Fruit fly (Drosophila melanogaster) whole organism, embryonic: ENCODE measurements around the gene Chchd2.

Experiments
- Blimp-1 ChIP-seq: fragments of 200-800 bp; sonication (Bioruptor generic); optimal IDR thresholded peaks from 3 replicates; lab custom pipeline; 2018; ENCODE audit warnings: missing biosample characterization, missing genetic modification characterization, mild to moderate bottlenecking, moderate library complexity, missing genetic modification reagents
- CG1024 ChIP-seq: fragments of 200-800 bp; sonication (Bioruptor generic); IDR thresholded peaks from 2 replicates; pipeline ENCODE4 v1.3.6; 2022; ENCODE audit warnings: missing biosample characterization, missing genetic modification characterization
- CG10274 ChIP-seq: fragments of 200-800 bp; sonication (Bioruptor generic); optimal IDR thresholded peaks from 3 replicates; lab custom pipeline; 2017; ENCODE audit warnings: missing biosample characterization, mild to moderate bottlenecking, missing genetic modification characterization
- CG11456 ChIP-seq: fragments of 200-800 bp; sonication (Bioruptor generic); IDR thresholded peaks from 3 replicates; pipeline ENCODE4 v1.3.6; 2022; ENCODE audit warnings: missing biosample characterization, missing genetic modification characterization
- CG13624 ChIP-seq: fragments of 200-800 bp; sonication (Bioruptor generic); optimal IDR thresholded peaks from 2 replicates; lab custom pipeline; 2016; ENCODE audit warnings: missing biosample characterization, missing genetic modification characterization
- CG14014 ChIP-seq: fragments of 200-800 bp; sonication (Bioruptor generic); IDR thresholded peaks from 2 replicates; pipeline ENCODE4 v1.3.6; 2022; ENCODE audit warnings: missing biosample characterization, missing genetic modification characterization
- CG14050 ChIP-seq: fragments of 200-800 bp; sonication (Bioruptor generic); IDR thresholded peaks from 3 replicates; pipeline ENCODE4 v1.3.6; 2022; ENCODE audit warnings: missing biosample characterization, missing genetic modification characterization
- CG16815 ChIP-seq: fragments of 200-800 bp; sonication (Bioruptor generic); optimal IDR thresholded peaks from 3 replicates; lab custom pipeline; 2017; ENCODE audit warnings: missing biosample characterization, mild to moderate bottlenecking, missing genetic modification characterization
- CG34376 ChIP-seq: fragments of 200-800 bp; sonication (Bioruptor generic); optimal IDR thresholded peaks from 2 replicates; lab custom pipeline; 2018; ENCODE audit warnings: missing biosample characterization, mild to moderate bottlenecking, missing genetic modification characterization
- CG4820 ChIP-seq: fragments of 200-800 bp; sonication (Bioruptor generic); optimal IDR thresholded peaks from 3 replicates; lab custom pipeline; 2016; ENCODE audit warnings: missing biosample characterization, missing genetic modification characterization
- CG7357 ChIP-seq: fragments of 200-800 bp; sonication (Bioruptor generic); IDR thresholded peaks from 3 replicates; pipeline ENCODE4 v1.3.6; 2022; ENCODE audit warnings: missing biosample characterization, missing genetic modification characterization
- CG8281 ChIP-seq: fragments of 200-800 bp; sonication (Bioruptor generic); optimal IDR thresholded peaks from 2 replicates; lab custom pipeline; 2018; ENCODE audit warnings: missing biosample characterization, mild to moderate bottlenecking, missing genetic modification characterization, moderate library complexity
- CG8388 ChIP-seq: fragments of 200-800 bp; sonication (Bioruptor generic); optimal IDR thresholded peaks from 2 replicates; lab custom pipeline; 2019; ENCODE audit warnings: missing biosample characterization, mild to moderate bottlenecking, missing genetic modification characterization, moderate library complexity
- CG9727 ChIP-seq: fragments of 200-800 bp; sonication (Bioruptor generic); optimal IDR thresholded peaks from 3 replicates; lab custom pipeline; 2017; ENCODE audit warnings: missing biosample characterization, mild to moderate bottlenecking, missing genetic modification characterization
- CoRest ChIP-seq: fragments of 200-800 bp; sonication (Bioruptor generic); optimal IDR thresholded peaks from 3 replicates; lab custom pipeline; 2018; ENCODE audit warnings: missing biosample characterization, mild to moderate bottlenecking, missing genetic modification characterization, moderate library complexity
- Dp ChIP-seq: fragments of 200-800 bp; sonication (Bioruptor generic); optimal IDR thresholded peaks from 2 replicates; lab custom pipeline; 2018; ENCODE audit warnings: missing biosample characterization, mild to moderate bottlenecking, missing genetic modification characterization, moderate library complexity
- Eip74EF ChIP-seq, 2 experiments: fragments of 200-800 bp in 1 of 2; fragments of >200 bp in 1 of 2; sonication (Bioruptor generic) in 1 of 2; optimal IDR thresholded peaks; 2 replicates each; lab custom pipeline; 2017 to 2019; ENCODE audit warnings: missing biosample characterization in 2 of 2, missing genetic modification characterization in 2 of 2, mild to moderate bottlenecking in 1 of 2, moderate library complexity in 1 of 2
- Ets65A ChIP-seq: fragments of 200-800 bp; sonication (Bioruptor generic); peaks from one replicate; lab custom pipeline; 2016; ENCODE audit warnings: missing biosample characterization, missing genetic modification characterization
- HLH4C ChIP-seq: fragments of 200-800 bp; sonication (Bioruptor generic); IDR thresholded peaks from 3 replicates; pipeline ENCODE4 v1.3.6; 2022; ENCODE audit warnings: missing biosample characterization, missing genetic modification characterization; ENCODE audit not compliant: partially characterized antibody
- Hr3 ChIP-seq: fragments of 200-800 bp; sonication (Bioruptor generic); optimal IDR thresholded peaks from 3 replicates; lab custom pipeline; 2016; ENCODE audit warnings: missing biosample characterization, missing genetic modification characterization
- Hr78 ChIP-seq, 2 experiments: fragments of 200-800 bp in 1 of 2; fragments of >200 bp in 1 of 2; sonication (Bioruptor generic) in 1 of 2; optimal IDR thresholded peaks; 2 replicates each; lab custom pipeline; 2017 to 2019; ENCODE audit warnings: missing biosample characterization in 2 of 2, missing genetic modification characterization in 2 of 2, mild to moderate bottlenecking in 1 of 2, moderate library complexity in 1 of 2
- Med ChIP-seq: fragments of 200-800 bp; sonication (Bioruptor generic); peaks from one replicate; lab custom pipeline; 2016; ENCODE audit warnings: missing biosample characterization, missing genetic modification characterization, mild to moderate bottlenecking, inconsistent platforms, moderate library complexity
- Pdp1 ChIP-seq, 2 experiments: fragments of 200-800 bp; sonication (Bioruptor generic); optimal IDR thresholded peaks; 3 replicates each; lab custom pipeline; 2016; ENCODE audit warnings: missing biosample characterization in 2 of 2, missing genetic modification characterization in 2 of 2, mild to moderate bottlenecking in 1 of 2, moderate library complexity in 1 of 2
- Sin3A ChIP-seq: fragments of >200 bp; optimal IDR thresholded peaks from 2 replicates; lab custom pipeline; 2018
- ab ChIP-seq: fragments of 200-800 bp; sonication (Bioruptor generic); optimal IDR thresholded peaks from 2 replicates; lab custom pipeline; 2016; ENCODE audit warnings: missing biosample characterization, missing genetic modification characterization
- chn ChIP-seq: fragments of 200-800 bp; sonication (Bioruptor generic); optimal IDR thresholded peaks from 2 replicates; lab custom pipeline; 2016; ENCODE audit warnings: missing biosample characterization, missing genetic modification characterization
- en ChIP-seq: fragments of 200-800 bp; sonication (Bioruptor generic); optimal IDR thresholded peaks from 2 replicates; lab custom pipeline; 2016; ENCODE audit warnings: missing biosample characterization, missing genetic modification characterization
- esg ChIP-seq: fragments of 200-800 bp; sonication (Bioruptor generic); conservative IDR thresholded peaks from 2 replicates; pipeline ENCODE4 v1.3.6; 2022; ENCODE audit warnings: missing biosample characterization, missing genetic modification characterization
- gem ChIP-seq: fragments of 200-800 bp; sonication (Bioruptor generic); optimal IDR thresholded peaks from 2 replicates; lab custom pipeline; 2019; ENCODE audit warnings: missing biosample characterization, mild to moderate bottlenecking, missing genetic modification characterization, moderate library complexity
- grau ChIP-seq: fragments of 200-800 bp; optimal IDR thresholded peaks from 3 replicates; lab custom pipeline; 2019; ENCODE audit warnings: missing biosample characterization, mild to moderate bottlenecking, missing genetic modification characterization, moderate library complexity
- jumu ChIP-seq: fragments of 200-800 bp; sonication (Bioruptor generic); optimal IDR thresholded peaks from 3 replicates; lab custom pipeline; 2016; ENCODE audit warnings: missing biosample characterization, missing genetic modification characterization
- kni ChIP-seq: fragments of 200-800 bp; sonication (Bioruptor generic); optimal IDR thresholded peaks from 3 replicates; lab custom pipeline; 2017; ENCODE audit warnings: mild to moderate bottlenecking, missing biosample characterization, missing genetic modification reagents, missing genetic modification characterization
- oc ChIP-seq: fragments of 200-800 bp; sonication (Bioruptor generic); optimal IDR thresholded peaks from 2 replicates; lab custom pipeline; 2018; ENCODE audit warnings: missing biosample characterization, mild to moderate bottlenecking, missing genetic modification characterization, moderate library complexity
- pros ChIP-seq: fragments of 200-800 bp; sonication (Bioruptor generic); optimal IDR thresholded peaks from 3 replicates; lab custom pipeline; 2019; ENCODE audit warnings: missing biosample characterization, mild to moderate bottlenecking, missing genetic modification characterization, moderate library complexity
- row ChIP-seq: fragments of 200-800 bp; sonication (Bioruptor generic); IDR thresholded peaks from 3 replicates; pipeline ENCODE4 v1.3.6; 2022; ENCODE audit warnings: missing biosample characterization, missing genetic modification characterization
- salm ChIP-seq: fragments of 200-800 bp; sonication (Bioruptor generic); optimal IDR thresholded peaks from 2 replicates; lab custom pipeline; 2018; ENCODE audit warnings: missing biosample characterization, mild to moderate bottlenecking, missing genetic modification characterization
- sc ChIP-seq, 3 experiments: fragments of >200 bp in 2 of 3; fragments of 200-800 bp in 1 of 3; sonication (Bioruptor generic) in 1 of 3; optimal IDR thresholded peaks; 2 replicates in 2 of 3; 3 replicates in 1 of 3; lab custom pipeline; 2017; ENCODE audit warnings: mild to moderate bottlenecking in 1 of 3, missing biosample characterization in 1 of 3, missing genetic modification characterization in 1 of 3, missing genetic modification reagents in 1 of 3
- sens ChIP-seq: fragments of 200-800 bp; sonication (Bioruptor generic); peaks from one replicate; lab custom pipeline; 2016; ENCODE audit warnings: missing biosample characterization, missing genetic modification characterization
- slou ChIP-seq: fragments of 200-800 bp; sonication (Bioruptor generic); optimal IDR thresholded peaks from 3 replicates; lab custom pipeline; 2016; ENCODE audit warnings: missing biosample characterization, missing genetic modification characterization
- vfl ChIP-seq: fragments of 200-800 bp; sonication (Bioruptor generic); optimal IDR thresholded peaks from 2 replicates; lab custom pipeline; 2016; ENCODE audit warnings: missing biosample characterization, missing genetic modification characterization
- z ChIP-seq: fragments of 200-800 bp; sonication (Bioruptor generic); IDR thresholded peaks from 3 replicates; pipeline ENCODE4 v1.3.6; 2022; ENCODE audit warnings: missing biosample characterization, missing genetic modification characterization

Gene Chchd2

dm6 chrX:17170484-17170944 is 21.7 kb downstream of the Chchd2 start (continued):
- no peak for TF ChIP-seq chn (GFP tag; lab: Kevin White, UChicago)
- no peak for TF ChIP-seq sc (optimal IDR thresholded peaks at IDR 0.05; lab: Kevin White, UChicago)
- no peak for TF ChIP-seq sc (GFP tag; optimal IDR thresholded peaks at IDR 0.05; lab: Kevin White, UChicago)
- TF ChIP-seq Dp (GFP tag; lab: Kevin White, UChicago), result no peak
- no peak for TF ChIP-seq CG10274 (GFP tag; lab: Kevin White, UChicago)
- TF ChIP-seq, all 482 proteins: peak for 139

- TF ChIP-seq z (GFP tag; lab: Robert Waterston, UW) (no peak), row (GFP tag; lab: Robert Waterston, UW) (peak; percentile 25; the same call in 1 of the 3 replicates), jumu (GFP tag; lab: Kevin White, UChicago) (no peak), CG14014 (GFP tag; lab: Robert Waterston, UW) (no peak), Sin3A (lab: Kevin White, UChicago) (no peak), CG4820 (GFP tag; lab: Kevin White, UChicago) (no peak), CG10274 (GFP tag; lab: Kevin White, UChicago) (no peak), CG13624 (GFP tag; lab: Kevin White, UChicago) (no peak), Ets65A (GFP tag; lab: Kevin White, UChicago) (peak; percentile 87), CG7357 (GFP tag; lab: Robert Waterston, UW) (no peak), grau (tag; lab: Kevin White, UChicago) (peak; percentile 64), HLH4C (no peak), en (GFP tag; lab: Kevin White, UChicago) (no peak), ab (GFP tag; lab: Kevin White, UChicago) (no peak), CG14050 (no peak), Med (GFP tag; lab: Kevin White, UChicago) (peak; percentile 70), esg (no peak), CG8388 (GFP tag; lab: Kevin White, UChicago) (no peak), CoRest (tag; lab: Kevin White, UChicago) (no peak), sens (GFP tag; lab: Kevin White, UChicago) (peak; percentile 29), kni (GFP tag; lab: Kevin White, UChicago) (no peak), Eip74EF (GFP tag; optimal IDR thresholded peaks at IDR 0.05; lab: Kevin White, UChicago) (no peak), vfl (GFP tag; lab: Kevin White, UChicago) (no peak), gem (no peak), salm (no peak), CG1024 (GFP tag; lab: Robert Waterston, UW) (no peak)
- TF ChIP-seq, all 482 proteins: peak for 5
Measured at dm6 chrX:17172123-17172522, 23.3 kb downstream of the Chchd2 start.

- no peak for TF ChIP-seq CG34376 (GFP tag; lab: Kevin White, UChicago)
- TF ChIP-seq oc (tag; lab: Kevin White, UChicago), result peak; percentile 13
- TF ChIP-seq CG8281, result peak; percentile 93
- TF ChIP-seq slou (GFP tag; lab: Kevin White, UChicago), result no peak
- TF ChIP-seq CG9727, result no peak
- TF ChIP-seq Blimp-1 (GFP tag; lab: Kevin White, UChicago), result peak; percentile 78
- TF ChIP-seq CG11456 (GFP tag; lab: Robert Waterston, UW), result no peak
- TF ChIP-seq pros (GFP tag; lab: Kevin White, UChicago), result peak; percentile 71
- no peak for TF ChIP-seq Hr3 (GFP tag; lab: Kevin White, UChicago)
- peak in 1 of 2 experiments; percentile 48 for TF ChIP-seq Pdp1 (GFP tag; optimal IDR thresholded peaks at IDR 0.05; lab: Kevin White, UChicago)
- peak in 1 of 2 experiments; percentile 96 for TF ChIP-seq Hr78 (GFP tag; optimal IDR thresholded peaks at IDR 0.05; lab: Kevin White, UChicago)
- TF ChIP-seq CG16815 (GFP tag; lab: Kevin White, UChicago), result no peak
Measured at dm6 chrX:17172777-17173315, 24.0 kb downstream of the Chchd2 start.
